Fruit fly (Drosophila melanogaster) whole organism, embryonic: ENCODE measurements around the gene Moe.

Experiments
- Aef1 ChIP-seq: fragments of 200-800 bp; sonication (Bioruptor generic); IDR thresholded peaks from 3 replicates; pipeline ENCODE4 v1.3.6; 2022; ENCODE audit warnings: missing biosample characterization, missing genetic modification characterization
- CG17385 ChIP-seq: fragments of 200-800 bp; sonication (Bioruptor generic); optimal IDR thresholded peaks from 3 replicates; lab custom pipeline; 2018; ENCODE audit warnings: missing biosample characterization, mild to moderate bottlenecking, missing genetic modification characterization
- Deaf1 ChIP-seq: fragments of 200-800 bp; optimal IDR thresholded peaks from 3 replicates; lab custom pipeline; 2019; ENCODE audit warnings: missing biosample characterization, mild to moderate bottlenecking, missing genetic modification characterization, moderate library complexity
- Hey ChIP-seq: fragments of 200-800 bp; sonication (Bioruptor generic); optimal IDR thresholded peaks from 3 replicates; lab custom pipeline; 2018; ENCODE audit warnings: missing biosample characterization, mild to moderate bottlenecking, missing genetic modification characterization
- Hr39 ChIP-seq: fragments of >200 bp; optimal IDR thresholded peaks from 2 replicates; lab custom pipeline; 2017
- ci ChIP-seq: fragments of 200-800 bp; sonication (Bioruptor generic); IDR thresholded peaks from 3 replicates; pipeline ENCODE4 v1.3.6; 2022; ENCODE audit warnings: missing biosample characterization, missing genetic modification characterization
- her ChIP-seq: fragments of 200-800 bp; sonication (Bioruptor generic); optimal IDR thresholded peaks from 2 replicates; lab custom pipeline; 2016; ENCODE audit warnings: missing biosample characterization, missing genetic modification characterization
- pan ChIP-seq, 4 experiments: fragments of >200 bp in 3 of 4; fragments of 200-800 bp in 1 of 4; sonication (Bioruptor generic) in 1 of 4; optimal IDR thresholded peaks in 3 of 4; IDR thresholded peaks in 1 of 4; 2 replicates each; pipeline versions ENCODE4 v1.3.6 to Lab custom; 2017 to 2022; ENCODE audit warnings: missing biosample characterization in 2 of 4, missing genetic modification characterization in 2 of 4, mixed read lengths in 1 of 4
- row ChIP-seq: fragments of 200-800 bp; sonication (Bioruptor generic); IDR thresholded peaks from 3 replicates; pipeline ENCODE4 v1.3.6; 2022; ENCODE audit warnings: missing biosample characterization, missing genetic modification characterization
- vfl ChIP-seq: fragments of 200-800 bp; sonication (Bioruptor generic); optimal IDR thresholded peaks from 2 replicates; lab custom pipeline; 2016; ENCODE audit warnings: missing biosample characterization, missing genetic modification characterization

Gene Moe

DNA sequence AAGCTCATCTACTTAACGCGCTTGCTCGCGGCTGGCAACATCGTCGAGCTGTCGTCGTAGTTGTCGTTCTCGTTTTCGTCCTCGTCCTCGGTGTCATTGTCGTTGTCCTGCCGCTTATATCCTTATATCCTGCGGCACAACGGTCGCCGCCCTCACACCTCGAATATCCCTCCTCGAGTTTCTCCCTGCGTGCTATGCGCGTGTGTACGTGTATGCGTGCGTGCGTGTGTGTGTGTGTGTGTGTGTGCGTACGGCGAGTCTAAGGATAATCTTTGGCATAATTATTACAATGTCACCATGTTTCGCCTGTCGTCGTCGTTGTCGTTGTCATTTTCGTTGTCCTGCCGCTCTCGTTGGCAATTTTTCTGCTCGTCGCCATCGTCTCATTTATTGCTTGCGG is 68.7 kb downstream of the Moe start:
- TF ChIP-seq row (GFP tag; lab: Robert Waterston, UW) (0 out of 3 replicates have a peak, but pooled peaks have one; percentile 3), Hr39 (peak; percentile 99), Aef1 (GFP tag; lab: Robert Waterston, UW) (no peak), vfl (GFP tag; lab: Kevin White, UChicago) (no peak), pan (optimal IDR thresholded peaks at IDR 0.05; lab: Kevin White, UChicago) (no peak), pan (GFP tag; optimal IDR thresholded peaks at IDR 0.05 in 1 of 2, IDR thresholded peaks at IDR 0.05 in 1 of 2) (peak in 1 of 2 experiments; percentile 6), her (no peak), CG17385 (GFP tag; lab: Kevin White, UChicago) (no peak), ci (GFP tag; lab: Robert Waterston, UW) (no peak), Hey (tag; lab: Kevin White, UChicago) (no peak), Deaf1 (tag; lab: Kevin White, UChicago) (peak; percentile 46)
